Worm (Caenorhabditis elegans): Measurements from ENCODE around the gene ZK675.4.

Gene ZK675.4

DNA sequence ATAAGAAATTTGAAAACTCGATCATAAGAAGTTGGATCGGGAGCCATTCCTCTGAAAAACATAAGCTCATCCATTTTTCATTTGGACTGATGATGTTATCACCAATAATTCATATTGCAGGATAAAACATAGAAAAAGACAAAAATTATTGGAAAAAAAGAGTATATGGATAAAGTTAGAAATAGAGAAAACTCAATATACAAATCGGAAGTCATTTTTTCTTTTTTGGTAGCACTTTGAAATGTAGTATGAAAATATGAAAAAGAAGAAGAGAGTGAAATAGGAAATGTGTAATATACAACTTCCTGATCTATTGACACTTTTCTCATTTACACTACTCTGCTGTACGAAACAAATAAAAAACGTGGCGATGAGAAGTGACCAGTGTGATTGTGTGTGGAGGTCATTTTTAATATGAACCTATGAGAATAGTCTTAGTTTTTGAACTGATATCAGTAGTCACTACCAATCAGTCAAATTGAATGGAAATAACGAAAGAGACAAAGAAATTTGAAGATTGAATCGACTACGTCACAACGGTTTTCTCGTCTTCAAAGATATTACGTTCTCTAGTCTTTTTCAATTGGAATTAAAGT lies 35.8 kb downstream of the ZK675.4 start, which contains the start of gene ZK669.5:
TSS of gene ZK669.5 (minus strand) at position 51 of the 596 bp plus-strand sequence.
- TF ChIP-seq nhr-11 (tag; optimal IDR thresholded peaks at IDR 0.05) (no peak), elt-2 (tag; optimal IDR thresholded peaks at IDR 0.05) (no peak), snu-23 (GFP tag; optimal IDR thresholded peaks at IDR 0.05) (peak; percentile 7), fkh-10 (GFP tag; optimal IDR thresholded peaks at IDR 0.05) (no peak), Y116A8C.19 (tag; optimal IDR thresholded peaks at IDR 0.05; ENCODE audit: borderline replicate concordance) (no peak), tbx-2 (tag; optimal IDR thresholded peaks at IDR 0.05) (no peak), jun-1 (tag; optimal IDR thresholded peaks at IDR 0.05) (no peak), swsn-7 (tag; optimal IDR thresholded peaks at IDR 0.05) (no peak), elt-3 (tag; optimal IDR thresholded peaks at IDR 0.05) (peak in 1 of 6 experiments; percentile 27), unc-86 (tag; optimal IDR thresholded peaks at IDR 0.05) (no peak), hlh-4 (tag; optimal IDR thresholded peaks at IDR 0.05) (no peak), dpl-1 (GFP tag; optimal IDR thresholded peaks at IDR 0.05) (no peak), C34B4.2 (tag; optimal IDR thresholded peaks at IDR 0.05) (no peak), nhr-20 (tag; optimal IDR thresholded peaks at IDR 0.05) (peak; percentile 11), sox-4 (tag; optimal IDR thresholded peaks at IDR 0.05) (no peak), nhr-12 (tag; optimal IDR thresholded peaks at IDR 0.05) (no peak), nhr-85 (tag) (peak; percentile 62), unc-98 (GFP tag; IDR thresholded peaks at IDR 0.05) (no peak), F16B12.6 (tag; optimal IDR thresholded peaks at IDR 0.05) (no peak), nhr-28 (tag; optimal IDR thresholded peaks at IDR 0.05) (no peak), nhr-237 (tag; optimal IDR thresholded peaks at IDR 0.05) (no peak), nhr-77 (tag; optimal IDR thresholded peaks at IDR 0.05) (no peak), pag-3 (tag; optimal IDR thresholded peaks at IDR 0.05; ENCODE audit: borderline replicate concordance, insufficient read depth) (no peak), C04F5.9 (tag; optimal IDR thresholded peaks at IDR 0.05) (no peak), blmp-1 (tag; optimal IDR thresholded peaks at IDR 0.05) (peak; percentile 27), hlh-17 (GFP tag; optimal IDR thresholded peaks at IDR 0.05; ENCODE audit: borderline replicate concordance) (no peak), isw-1 (GFP tag; IDR thresholded peaks at IDR 0.05) (no peak), aly-2 (tag; optimal IDR thresholded peaks at IDR 0.05) (no peak), ceh-88 (GFP tag; IDR thresholded peaks at IDR 0.05) (no peak), lin-35 (GFP tag; optimal IDR thresholded peaks at IDR 0.05) (no peak), egl-13 (tag; optimal IDR thresholded peaks at IDR 0.05) (peak; percentile 12), lin-14 (GFP tag; optimal IDR thresholded peaks at IDR 0.05) (peak; percentile 44), ztf-4 (tag; optimal IDR thresholded peaks at IDR 0.05) (no peak)

DNA sequence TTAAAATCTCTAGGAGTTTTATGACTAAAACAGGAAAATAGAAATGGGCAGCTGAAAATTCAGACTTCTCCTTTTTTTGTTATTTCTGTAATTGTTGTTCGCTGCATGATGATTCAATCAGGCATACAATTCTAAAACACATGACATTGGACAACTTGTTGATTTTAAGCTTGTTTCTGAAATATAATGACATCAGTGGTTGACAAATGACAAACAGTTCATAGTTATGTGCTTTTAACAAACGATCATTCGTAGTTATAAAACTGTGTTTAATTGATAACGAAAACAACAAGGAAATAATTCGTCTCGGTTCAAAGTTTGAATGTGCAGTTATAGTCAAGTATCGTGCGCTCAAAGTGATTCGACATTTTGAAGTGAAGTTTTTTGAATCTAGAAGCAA lies 37.2 kb downstream of the ZK675.4 start:
- TF ChIP-seq sptf-1 (tag; optimal IDR thresholded peaks at IDR 0.05) (no peak), nhr-76 (tag; optimal IDR thresholded peaks at IDR 0.05) (no peak), hpl-2 (GFP tag; optimal IDR thresholded peaks at IDR 0.05) (no peak), efl-1 (optimal IDR thresholded peaks at IDR 0.05) (no peak), efl-1 (GFP tag; optimal IDR thresholded peaks at IDR 0.05 in 1 of 2) (peak in 1 of 2 experiments; percentile 69), sup-37 (GFP tag; optimal IDR thresholded peaks at IDR 0.05) (no peak), Y116A8C.19 (tag; optimal IDR thresholded peaks at IDR 0.05; ENCODE audit: borderline replicate concordance) (no peak), ceh-8 (GFP tag; optimal IDR thresholded peaks at IDR 0.05) (no peak), isw-1 (GFP tag; IDR thresholded peaks at IDR 0.05) (no peak), efl-3 (GFP tag; optimal IDR thresholded peaks at IDR 0.05) (no peak), unc-30 (tag; optimal IDR thresholded peaks at IDR 0.05) (no peak), ztf-4 (tag; optimal IDR thresholded peaks at IDR 0.05) (no peak), pag-3 (tag; optimal IDR thresholded peaks at IDR 0.05; ENCODE audit: borderline replicate concordance, insufficient read depth) (no peak), vab-15 (tag; optimal IDR thresholded peaks at IDR 0.05) (no peak), snpc-4 (tag; optimal IDR thresholded peaks at IDR 0.05) (no peak), nhr-71 (tag; optimal IDR thresholded peaks at IDR 0.05) (peak; percentile 8)

All from whole organism, L1 larva.